Fruit fly (Drosophila melanogaster) Kc167 (cell line): ENCODE data around the gene Desi.

ENCODE experiments used
- Myc ChIP-seq: fragments of >200 bp; optimal IDR thresholded peaks from 2 replicates; lab custom pipeline; 2017; ENCODE audit warnings: missing external identifiers
- Sin3A ChIP-seq: fragments of >200 bp; optimal IDR thresholded peaks from 2 replicates; lab custom pipeline; 2018; ENCODE audit warnings: missing external identifiers
- h ChIP-seq: fragments of >200 bp; optimal IDR thresholded peaks from 3 replicates; lab custom pipeline; 2018; ENCODE audit warnings: missing external identifiers
- insv ChIP-seq: fragments of >200 bp; optimal IDR thresholded peaks from 3 replicates; lab custom pipeline; 2018; ENCODE audit warnings: missing external identifiers
- psq ChIP-seq: fragments of >200 bp; optimal IDR thresholded peaks from 2 replicates; lab custom pipeline; 2017; ENCODE audit warnings: missing external identifiers
- ttk ChIP-seq: sonication (Bioruptor generic); optimal IDR thresholded peaks from 2 replicates; lab custom pipeline; 2017; ENCODE audit warnings: missing external identifiers

Desi gene

DNA sequence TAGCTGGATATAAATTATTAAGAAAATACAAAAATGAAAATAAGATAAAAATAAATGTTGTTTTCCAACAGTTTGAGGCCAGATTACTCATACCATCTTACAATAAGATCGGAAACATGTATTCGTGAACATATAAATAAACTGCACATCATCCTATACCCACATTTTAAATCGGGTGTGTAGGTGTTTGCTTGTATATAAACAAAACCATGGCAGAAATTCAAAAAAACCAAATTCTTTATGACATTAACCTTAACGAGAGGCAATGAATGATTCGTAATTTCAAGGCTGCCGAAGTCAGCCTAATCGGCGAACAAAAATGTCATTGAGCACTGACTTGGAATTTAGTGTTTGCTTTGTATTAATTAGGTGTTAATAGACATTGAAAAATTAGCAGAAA, 1.2 kb upstream of the Desi start:
- no peak for TF ChIP-seq insv (lab: Kevin White, UChicago)
- no peak for TF ChIP-seq Sin3A
- TF ChIP-seq psq (lab: Kevin White, UChicago), result no peak
- TF ChIP-seq h, result no peak
- no peak for TF ChIP-seq ttk (lab: Kevin White, UChicago)
- no peak for TF ChIP-seq Myc (lab: Kevin White, UChicago)

- TF ChIP-seq Myc (lab: Kevin White, UChicago) (no peak), h (no peak), insv (lab: Kevin White, UChicago) (no peak), Sin3A (no peak), ttk (lab: Kevin White, UChicago) (no peak), psq (lab: Kevin White, UChicago) (no peak)
Observed at dm6 chr3R:10780161-10780560, 792 bp downstream of the Desi start.

DNA sequence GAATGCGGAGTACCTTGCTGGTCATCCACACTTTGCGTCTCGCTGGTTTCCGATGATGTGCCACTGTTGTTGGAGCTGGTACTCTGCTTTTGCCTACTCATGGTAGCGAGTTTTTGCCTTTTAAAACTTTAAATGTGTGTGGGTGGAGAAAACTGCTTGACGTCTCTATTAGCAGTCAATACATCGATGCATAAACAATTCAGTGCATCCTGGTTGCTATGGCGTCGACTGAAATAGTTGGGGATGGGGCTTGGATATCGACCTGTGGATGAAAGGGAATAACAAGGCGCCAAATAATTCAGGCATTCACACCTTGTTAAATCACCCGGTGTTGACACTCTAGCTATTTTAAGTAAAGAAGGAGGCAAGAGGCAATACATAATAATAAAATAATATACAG, 2.8 kb downstream of the Desi start, which contains the start of gene CG42633:
TSS of gene CG42633 (minus strand) at position 101 of the 400 bp plus-strand sequence.
- TF ChIP-seq insv (lab: Kevin White, UChicago) (no peak), psq (lab: Kevin White, UChicago) (no peak)

DNA sequence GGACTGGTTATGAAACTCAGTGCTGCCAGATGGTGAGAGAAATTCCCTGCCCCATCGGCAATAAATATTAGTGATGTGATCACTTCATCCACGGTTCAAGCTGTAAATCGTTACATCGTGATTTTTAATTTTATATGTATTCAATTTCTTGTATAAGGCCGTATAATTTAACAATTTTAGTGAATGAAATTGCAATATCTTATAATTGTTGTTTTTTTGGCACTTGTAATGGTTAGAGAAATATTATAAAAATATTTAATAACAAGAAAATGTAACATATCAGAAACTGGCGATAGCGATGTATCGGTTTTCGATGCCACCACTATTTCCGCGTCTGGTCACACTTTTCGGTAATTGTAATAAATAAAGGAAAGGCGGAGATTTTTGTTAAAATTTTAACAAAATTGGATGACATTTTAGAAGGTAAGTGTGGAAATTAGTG, 4.7 kb downstream of the Desi start, which contains the start of the genes mRpL37 and Rbp1:
TSS of gene mRpL37 (minus strand) at position 35 of the 442 bp plus-strand sequence.
TSS of gene Rbp1 (plus strand) at position 326 of the 442 bp plus-strand sequence.
- TF ChIP-seq psq (lab: Kevin White, UChicago), result no peak
- no peak for TF ChIP-seq ttk (lab: Kevin White, UChicago)
- no peak for TF ChIP-seq h
- TF ChIP-seq Sin3A, result no peak
- TF ChIP-seq insv (lab: Kevin White, UChicago), result no peak
- TF ChIP-seq Myc (lab: Kevin White, UChicago), result no peak

dm6 chr3R:10788186-10788585, 8.8 kb downstream of the Desi start, which contains the start of the genes Art1 and Mcm5:
Gene Art1, minus strand, starts transcription at chr3R:10788226.
Gene Mcm5, plus strand, starts transcription at chr3R:10788524.
- TF ChIP-seq Myc (lab: Kevin White, UChicago) (no peak), Sin3A (no peak), insv (lab: Kevin White, UChicago) (no peak), ttk (lab: Kevin White, UChicago) (no peak)

DNA sequence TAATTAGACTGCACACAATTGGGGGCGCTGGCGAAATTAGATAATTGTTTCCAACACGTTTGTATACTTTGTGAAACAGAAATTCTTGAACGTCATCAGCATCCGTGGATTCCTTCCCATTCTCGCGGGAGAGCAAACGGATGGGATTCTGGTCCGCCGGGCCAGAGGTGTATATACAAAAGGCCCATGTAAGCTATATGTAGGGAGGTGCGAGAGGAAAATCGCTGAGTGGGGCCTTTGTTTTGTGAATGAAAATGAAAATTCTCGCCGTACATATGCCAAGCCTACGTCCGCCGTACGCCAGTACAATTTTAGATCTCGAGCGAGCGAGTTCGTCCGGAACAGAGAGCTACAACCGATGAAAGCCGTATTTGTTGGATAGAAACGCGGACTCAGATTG, 13.2 kb downstream of the Desi start, which contains the start of gene CG14687:
TSS of gene CG14687 (plus strand) at position 301 of the 400 bp plus-strand sequence.
- TF ChIP-seq ttk (lab: Kevin White, UChicago), result no peak
- TF ChIP-seq Sin3A, result no peak
- TF ChIP-seq psq (lab: Kevin White, UChicago), result no peak
- no peak for TF ChIP-seq h
- TF ChIP-seq Myc (lab: Kevin White, UChicago), result no peak

DNA sequence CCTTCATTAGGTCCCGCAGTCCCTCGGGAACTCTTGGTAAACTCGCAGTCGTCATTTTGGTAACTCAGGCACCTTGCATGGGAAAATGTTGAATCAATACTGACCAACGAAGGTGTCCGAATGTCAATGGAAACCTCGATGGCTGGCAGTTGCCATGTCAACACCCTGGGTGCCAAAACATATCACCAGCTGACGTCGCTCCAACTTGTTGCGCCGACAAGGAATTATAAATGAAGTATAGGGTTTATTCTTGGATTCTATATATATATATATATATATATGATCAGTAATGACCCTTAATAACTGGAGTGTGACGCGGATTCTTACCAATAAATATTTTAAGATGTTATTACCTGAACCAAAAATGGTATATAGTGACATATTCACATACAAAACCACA, 24.5 kb downstream of the Desi start, which contains the start of gene CG14692:
TSS of gene CG14692 (minus strand) at position 101 of the 400 bp plus-strand sequence.
- TF ChIP-seq Sin3A, result no peak
- TF ChIP-seq h, result no peak
- no peak for TF ChIP-seq ttk (lab: Kevin White, UChicago)
- TF ChIP-seq Myc (lab: Kevin White, UChicago), result no peak
- no peak for TF ChIP-seq insv (lab: Kevin White, UChicago)
- no peak for TF ChIP-seq psq (lab: Kevin White, UChicago)

DNA sequence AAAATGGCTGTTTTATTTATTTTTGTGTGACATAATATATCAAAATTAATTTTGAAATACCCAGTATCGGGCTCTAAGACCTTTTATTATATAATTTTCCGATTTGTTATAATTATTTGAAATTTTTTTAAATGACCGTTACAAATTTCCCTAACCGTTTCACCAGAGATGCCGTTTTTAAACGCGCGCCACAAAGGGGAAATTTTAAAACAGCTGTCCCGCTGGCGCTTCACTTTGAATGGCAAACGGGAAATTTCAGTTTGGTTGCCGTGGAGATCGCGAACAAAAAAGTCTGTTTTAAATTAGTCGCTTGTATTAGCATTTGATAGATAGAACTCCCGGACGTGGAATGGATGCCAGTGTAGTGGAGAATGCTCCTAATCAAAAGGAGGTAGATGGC, 35.7 kb downstream of the Desi start, which contains the start of the genes CG14693 and TTLL15:
TSS of gene CG14693 (minus strand) at position 16 of the 400 bp plus-strand sequence.
TSS of gene TTLL15 (plus strand) at position 257 of the 400 bp plus-strand sequence.
- TF ChIP-seq Myc (lab: Kevin White, UChicago) (no peak), psq (lab: Kevin White, UChicago) (no peak), insv (lab: Kevin White, UChicago) (no peak), h (no peak), ttk (lab: Kevin White, UChicago) (no peak), Sin3A (no peak)

dm6 chr3R:10826796-10827524, 47.6 kb downstream of the Desi start, which contains the start of gene Cad86C:
Gene Cad86C, plus strand, starts transcription at chr3R:10827079.
- TF ChIP-seq Myc (lab: Kevin White, UChicago) (no peak), ttk (lab: Kevin White, UChicago) (no peak), insv (lab: Kevin White, UChicago) (no peak), Sin3A (no peak), psq (lab: Kevin White, UChicago) (no peak), h (no peak)

- TF ChIP-seq psq (lab: Kevin White, UChicago), result no peak
- no peak for TF ChIP-seq ttk (lab: Kevin White, UChicago)
- no peak for TF ChIP-seq Myc (lab: Kevin White, UChicago)
- no peak for TF ChIP-seq Sin3A
- no peak for TF ChIP-seq insv (lab: Kevin White, UChicago)
- no peak for TF ChIP-seq h
Observed at dm6 chr3R:10828688-10829087, 49.3 kb downstream of the Desi start.

DNA sequence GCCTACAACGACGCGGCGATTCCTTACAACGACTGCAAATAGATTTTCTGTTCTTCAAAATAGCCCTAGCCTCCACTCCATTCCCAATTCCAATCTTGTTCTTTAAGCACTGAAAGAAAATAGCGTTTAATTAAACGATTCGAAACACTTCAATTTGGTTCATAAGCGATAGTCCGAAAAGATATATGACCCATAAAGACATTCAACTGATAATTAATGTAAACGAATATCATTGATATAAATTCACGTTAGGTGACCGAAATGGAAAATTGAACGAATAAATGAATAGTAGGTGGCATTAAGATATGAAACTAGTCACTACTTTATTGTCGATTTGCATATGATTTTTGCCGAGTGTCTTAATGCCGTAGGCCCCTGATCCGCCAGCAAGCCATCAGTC, 50.4 kb downstream of the Desi start:
- TF ChIP-seq Myc (lab: Kevin White, UChicago), result no peak
